Worm (Caenorhabditis elegans): ENCODE measurements around the gene gcy-14.

DNA sequence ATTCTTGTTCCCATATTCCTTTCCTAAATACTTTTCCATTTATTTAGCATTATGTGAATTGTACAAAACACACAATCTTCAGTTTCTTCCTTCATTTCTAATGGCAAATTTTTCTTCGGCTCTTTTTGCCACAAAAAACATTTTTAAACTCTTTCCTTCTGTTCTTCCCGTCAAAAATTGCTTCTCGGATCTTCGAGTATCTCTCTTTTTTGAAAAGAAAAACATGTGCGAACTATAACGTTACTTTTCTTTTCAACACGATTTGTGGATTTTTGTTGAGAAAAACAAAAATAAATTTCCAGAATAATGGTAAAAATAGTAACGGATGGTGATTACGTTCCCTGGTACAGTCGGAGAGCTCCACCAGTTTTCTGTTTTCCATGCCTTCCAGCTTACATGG is 46.5 kb downstream of the gcy-14 start, which contains the start of gene W06A7.2:
- TF ChIP-seq pha-4 (tag; optimal IDR thresholded peaks at IDR 0.05) (no peak), ces-1 (GFP tag; optimal IDR thresholded peaks at IDR 0.05) (no peak), zip-8 (tag; optimal IDR thresholded peaks at IDR 0.05) (no peak), unc-62 (GFP tag; optimal IDR thresholded peaks at IDR 0.05) (no peak), sptf-1 (tag; optimal IDR thresholded peaks at IDR 0.05) (no peak), blmp-1 (tag; optimal IDR thresholded peaks at IDR 0.05) (no peak), snpc-4 (tag; optimal IDR thresholded peaks at IDR 0.05) (no peak), nhr-76 (tag; optimal IDR thresholded peaks at IDR 0.05) (no peak), mep-1 (tag; optimal IDR thresholded peaks at IDR 0.05) (no peak), sem-2 (GFP tag; optimal IDR thresholded peaks at IDR 0.05) (no peak)
